Worm (Caenorhabditis elegans): ENCODE measurements around the gene memi-3.

- TF ChIP-seq flt-1 (GFP tag; IDR thresholded peaks at IDR 0.05) (no peak), ref-1 (GFP tag; conservative IDR thresholded peaks at IDR 0.05) (no peak), tab-1 (GFP tag; IDR thresholded peaks at IDR 0.05) (no peak), cog-1 (tag; optimal IDR thresholded peaks at IDR 0.05) (no peak)
Observed at ce11 chrIV:11424830-11425229, 21.7 kb upstream of the memi-3 start, which contains the start of gene F22B3.8.

All from whole organism, midembryonic.